Fruit fly (Drosophila melanogaster) whole organism, embryonic: ENCODE data around the gene Stat92E.

ENCODE experiments used
- CG10979 ChIP-seq: fragments of 200-800 bp; sonication (Bioruptor generic); optimal IDR thresholded peaks from 2 replicates; lab custom pipeline; 2018; ENCODE audit warnings: missing biosample characterization, mild to moderate bottlenecking, missing genetic modification characterization, moderate library complexity
- CG11398 ChIP-seq: fragments of 200-800 bp; sonication (Bioruptor generic); optimal IDR thresholded peaks from 2 replicates; lab custom pipeline; 2016; ENCODE audit warnings: missing biosample characterization, missing genetic modification characterization
- CG11504 ChIP-seq: fragments of 200-800 bp; sonication (Bioruptor generic); optimal IDR thresholded peaks from 3 replicates; lab custom pipeline; 2019; ENCODE audit warnings: missing biosample characterization, mild to moderate bottlenecking, missing genetic modification characterization, moderate library complexity
- CG12769 ChIP-seq: fragments of 200-800 bp; sonication (Bioruptor generic); optimal IDR thresholded peaks from 2 replicates; lab custom pipeline; 2019; ENCODE audit warnings: missing biosample characterization, mild to moderate bottlenecking, missing genetic modification characterization, moderate library complexity
- CG13624 ChIP-seq: fragments of 200-800 bp; sonication (Bioruptor generic); optimal IDR thresholded peaks from 2 replicates; lab custom pipeline; 2016; ENCODE audit warnings: missing biosample characterization, missing genetic modification characterization
- CG1647 ChIP-seq: fragments of 200-800 bp; sonication (Bioruptor generic); optimal IDR thresholded peaks from 3 replicates; lab custom pipeline; 2016; ENCODE audit warnings: missing biosample characterization, missing genetic modification characterization
- CG1792 ChIP-seq: fragments of 200-800 bp; sonication (Bioruptor generic); optimal IDR thresholded peaks from 2 replicates; lab custom pipeline; 2016; ENCODE audit warnings: missing biosample characterization, missing genetic modification characterization
- CG18764 ChIP-seq: fragments of 200-800 bp; sonication (Bioruptor generic); optimal IDR thresholded peaks from 3 replicates; lab custom pipeline; 2016; ENCODE audit warnings: missing biosample characterization, missing genetic modification characterization
- CG2889 ChIP-seq: fragments of 200-800 bp; sonication (Bioruptor generic); IDR thresholded peaks from 3 replicates; pipeline ENCODE4 v1.3.6; 2022; ENCODE audit warnings: missing biosample characterization, missing genetic modification characterization
- CG30020 ChIP-seq: fragments of 200-800 bp; optimal IDR thresholded peaks from 2 replicates; lab custom pipeline; 2019; ENCODE audit warnings: missing biosample characterization, mild to moderate bottlenecking, missing genetic modification characterization, moderate library complexity
- CG42726 ChIP-seq: fragments of 200-800 bp; sonication (Bioruptor generic); IDR thresholded peaks from 2 replicates; pipeline ENCODE4 v1.3.6; 2022; ENCODE audit warnings: missing biosample characterization, missing genetic modification characterization; ENCODE audit not compliant: partially characterized antibody
- CG43689 ChIP-seq: fragments of 200-800 bp; sonication (Bioruptor generic); IDR thresholded peaks from 2 replicates; pipeline ENCODE4 v1.3.6; 2022; ENCODE audit warnings: missing biosample characterization, missing genetic modification characterization
- CG6813 ChIP-seq: fragments of 200-800 bp; sonication (Bioruptor generic); optimal IDR thresholded peaks from 2 replicates; lab custom pipeline; 2017; ENCODE audit warnings: missing biosample characterization, missing genetic modification characterization, mild to moderate bottlenecking, moderate library complexity, missing genetic modification reagents
- Chrac-16 ChIP-seq: fragments of 200-800 bp; sonication (Bioruptor generic); optimal IDR thresholded peaks from 3 replicates; lab custom pipeline; 2016; ENCODE audit warnings: missing biosample characterization, missing genetic modification characterization
- Dad ChIP-seq: fragments of 200-800 bp; sonication (Bioruptor generic); optimal IDR thresholded peaks from 3 replicates; lab custom pipeline; 2016; ENCODE audit warnings: missing biosample characterization, missing genetic modification characterization
- Dfd ChIP-seq, 2 experiments: fragments of >200 bp; optimal IDR thresholded peaks; 2 replicates each; lab custom pipeline; 2017; ENCODE audit warnings: missing biosample characterization in 2 of 2, missing genetic modification characterization in 2 of 2
- Dp ChIP-seq: fragments of 200-800 bp; sonication (Bioruptor generic); optimal IDR thresholded peaks from 2 replicates; lab custom pipeline; 2018; ENCODE audit warnings: missing biosample characterization, mild to moderate bottlenecking, missing genetic modification characterization, moderate library complexity
- Fer1 ChIP-seq: fragments of 200-800 bp; sonication (Bioruptor generic); optimal IDR thresholded peaks from 2 replicates; lab custom pipeline; 2017; ENCODE audit warnings: missing biosample characterization, mild to moderate bottlenecking, missing genetic modification characterization
- Fer2 ChIP-seq: fragments of 200-800 bp; sonication (Bioruptor generic); optimal IDR thresholded peaks from 2 replicates; lab custom pipeline; 2018; ENCODE audit warnings: missing biosample characterization, mild to moderate bottlenecking, missing genetic modification characterization, moderate library complexity
- HLH4C ChIP-seq: fragments of 200-800 bp; sonication (Bioruptor generic); IDR thresholded peaks from 3 replicates; pipeline ENCODE4 v1.3.6; 2022; ENCODE audit warnings: missing biosample characterization, missing genetic modification characterization; ENCODE audit not compliant: partially characterized antibody
- Hmx ChIP-seq: fragments of 200-800 bp; sonication (Bioruptor generic); optimal IDR thresholded peaks from 2 replicates; lab custom pipeline; 2016; ENCODE audit warnings: missing biosample characterization, missing genetic modification characterization
- Jarid2 ChIP-seq: fragments of 200-800 bp; sonication (Bioruptor generic); optimal IDR thresholded peaks from 3 replicates; lab custom pipeline; 2017; ENCODE audit warnings: mild to moderate bottlenecking, missing biosample characterization, missing genetic modification reagents, missing genetic modification characterization
- NK7.1 ChIP-seq: fragments of 200-800 bp; sonication (Bioruptor generic); optimal IDR thresholded peaks from 3 replicates; lab custom pipeline; 2016; ENCODE audit warnings: missing biosample characterization, missing genetic modification characterization
- Nf-YB ChIP-seq: fragments of 200-800 bp; sonication (Bioruptor generic); optimal IDR thresholded peaks from 3 replicates; lab custom pipeline; 2019; ENCODE audit warnings: missing biosample characterization, mild to moderate bottlenecking, missing genetic modification characterization, moderate library complexity
- Nf-YC ChIP-seq: fragments of 200-800 bp; optimal IDR thresholded peaks from 3 replicates; lab custom pipeline; 2019; ENCODE audit warnings: missing biosample characterization, mild to moderate bottlenecking, missing genetic modification characterization, moderate library complexity
- Oaz ChIP-seq: fragments of 200-800 bp; sonication (Bioruptor generic); IDR thresholded peaks from 2 replicates; pipeline ENCODE4 v1.3.6; 2022; ENCODE audit warnings: missing biosample characterization, missing genetic modification characterization
- Ravus ChIP-seq: fragments of 200-800 bp; sonication (Bioruptor generic); IDR thresholded peaks from 2 replicates; pipeline ENCODE4 v1.3.6; 2022; ENCODE audit warnings: missing biosample characterization, missing genetic modification characterization
- Scr ChIP-seq: fragments of 200-800 bp; sonication (Bioruptor generic); IDR thresholded peaks from 2 replicates; pipeline ENCODE4 v1.3.6; 2022; ENCODE audit warnings: missing biosample characterization, missing genetic modification characterization; ENCODE audit not compliant: partially characterized antibody
- Sry-β ChIP-seq: fragments of 200-800 bp; sonication (Bioruptor generic); optimal IDR thresholded peaks from 2 replicates; lab custom pipeline; 2018; ENCODE audit warnings: missing biosample characterization, mild to moderate bottlenecking, missing genetic modification characterization, moderate library complexity
- bowl ChIP-seq: fragments of 200-800 bp; sonication (Bioruptor generic); IDR thresholded peaks from 2 replicates; pipeline ENCODE4 v1.3.6; 2022; ENCODE audit warnings: missing biosample characterization, missing genetic modification characterization
- corto ChIP-seq: fragments of 200-800 bp; sonication (Bioruptor generic); optimal IDR thresholded peaks from 2 replicates; lab custom pipeline; 2016; ENCODE audit warnings: missing biosample characterization, mild to moderate bottlenecking, missing genetic modification characterization, moderate library complexity
- crp ChIP-seq, 2 experiments: fragments of 200-800 bp; sonication (Bioruptor generic); optimal IDR thresholded peaks; 2 replicates in 1 of 2; 3 replicates in 1 of 2; lab custom pipeline; 2017; ENCODE audit warnings: missing biosample characterization in 2 of 2, missing genetic modification characterization in 2 of 2, mild to moderate bottlenecking in 1 of 2, moderate library complexity in 1 of 2
- eyg ChIP-seq: fragments of 200-800 bp; sonication (Bioruptor generic); optimal IDR thresholded peaks from 3 replicates; lab custom pipeline; 2016; ENCODE audit warnings: missing biosample characterization, missing genetic modification characterization
- grau ChIP-seq: fragments of 200-800 bp; optimal IDR thresholded peaks from 3 replicates; lab custom pipeline; 2019; ENCODE audit warnings: missing biosample characterization, mild to moderate bottlenecking, missing genetic modification characterization, moderate library complexity
- ken ChIP-seq: fragments of 200-800 bp; sonication (Bioruptor generic); IDR thresholded peaks from 3 replicates; pipeline ENCODE4 v1.3.6; 2022; ENCODE audit warnings: missing biosample characterization, missing genetic modification characterization
- lola ChIP-seq, 3 experiments: fragments of >200 bp in 2 of 3; fragments of 200-800 bp in 1 of 3; sonication (Bioruptor generic) in 1 of 3; optimal IDR thresholded peaks; 2 replicates each; lab custom pipeline; 2017 to 2019; ENCODE audit warnings: missing biosample characterization in 3 of 3, missing genetic modification characterization in 3 of 3, mild to moderate bottlenecking in 1 of 3, moderate library complexity in 1 of 3
- luna ChIP-seq: fragments of 200-800 bp; sonication (Bioruptor generic); optimal IDR thresholded peaks from 2 replicates; lab custom pipeline; 2016; ENCODE audit warnings: missing biosample characterization, missing genetic modification characterization
- maf-S ChIP-seq: fragments of 200-800 bp; sonication (Bioruptor generic); optimal IDR thresholded peaks from 2 replicates; lab custom pipeline; 2016; ENCODE audit warnings: missing biosample characterization, missing genetic modification characterization
- nerfin-1 ChIP-seq: fragments of 200-800 bp; sonication (Bioruptor generic); optimal IDR thresholded peaks from 3 replicates; lab custom pipeline; 2019; ENCODE audit warnings: missing biosample characterization, mild to moderate bottlenecking, missing genetic modification characterization, moderate library complexity
- run ChIP-seq: fragments of 200-800 bp; sonication (Bioruptor generic); optimal IDR thresholded peaks from 3 replicates; lab custom pipeline; 2018; ENCODE audit warnings: missing biosample characterization, mild to moderate bottlenecking, missing genetic modification characterization
- sna ChIP-seq: fragments of 200-800 bp; sonication (Bioruptor generic); IDR thresholded peaks from 2 replicates; pipeline ENCODE4 v1.3.6; 2022; ENCODE audit warnings: missing biosample characterization, missing genetic modification characterization; ENCODE audit not compliant: partially characterized antibody
- sqz ChIP-seq: fragments of 200-800 bp; sonication (Bioruptor generic); optimal IDR thresholded peaks from 3 replicates; lab custom pipeline; 2018; ENCODE audit warnings: missing biosample characterization, mild to moderate bottlenecking, missing genetic modification characterization
- trh ChIP-seq: fragments of 200-800 bp; sonication (Bioruptor generic); optimal IDR thresholded peaks from 2 replicates; lab custom pipeline; 2016; ENCODE audit warnings: missing biosample characterization, missing genetic modification characterization
- unpg ChIP-seq: fragments of 200-800 bp; sonication (Bioruptor generic); optimal IDR thresholded peaks from 3 replicates; lab custom pipeline; 2018; ENCODE audit warnings: missing biosample characterization, mild to moderate bottlenecking, missing genetic modification characterization, moderate library complexity
- wdn ChIP-seq: fragments of 200-800 bp; sonication (Bioruptor generic); IDR thresholded peaks from 2 replicates; pipeline ENCODE4 v1.3.6; 2022; ENCODE audit warnings: missing biosample characterization, missing genetic modification characterization
- wor ChIP-seq: fragments of 200-800 bp; sonication (Bioruptor generic); IDR thresholded peaks from 2 replicates; pipeline ENCODE4 v1.3.6; 2022; ENCODE audit warnings: missing biosample characterization, missing genetic modification characterization
- z ChIP-seq: fragments of 200-800 bp; sonication (Bioruptor generic); IDR thresholded peaks from 3 replicates; pipeline ENCODE4 v1.3.6; 2022; ENCODE audit warnings: missing biosample characterization, missing genetic modification characterization
- zen2 ChIP-seq: fragments of 200-800 bp; sonication (Bioruptor generic); IDR thresholded peaks from 3 replicates; pipeline ENCODE4 v1.3.6; 2022; ENCODE audit warnings: missing biosample characterization, missing genetic modification characterization; ENCODE audit not compliant: partially characterized antibody

The Stat92E gene

dm6 chr3R:20542283-20543144, 9.6 kb downstream of the Stat92E start (continued):
- TF ChIP-seq CG10979 (tag; lab: Kevin White, UChicago) (peak; percentile 35), bowl (GFP tag; lab: Robert Waterston, UW) (no peak), maf-S (GFP tag; lab: Kevin White, UChicago) (peak; percentile 15), Scr (GFP tag; lab: Robert Waterston, UW) (no peak), crp (GFP tag; optimal IDR thresholded peaks at IDR 0.05; lab: Kevin White, UChicago) (no peak), zen2 (GFP tag; lab: Robert Waterston, UW) (no peak), CG43689 (GFP tag; lab: Robert Waterston, UW) (no peak), sna (GFP tag; lab: Robert Waterston, UW) (no peak), lola (GFP tag; optimal IDR thresholded peaks at IDR 0.05; lab: Kevin White, UChicago) (peak in 1 of 3 experiments; percentile 58), Chrac-16 (GFP tag; lab: Kevin White, UChicago) (no peak), trh (GFP tag; lab: Kevin White, UChicago) (no peak), eyg (GFP tag; lab: Kevin White, UChicago) (no peak), sqz (no peak), CG1647 (no peak), CG30020 (tag; lab: Kevin White, UChicago) (no peak), z (GFP tag; lab: Robert Waterston, UW) (peak; percentile 52; the same call in 1 of the 3 replicates), Dp (GFP tag; lab: Kevin White, UChicago) (no peak), Sry-β (GFP tag; lab: Kevin White, UChicago) (no peak), CG12769 (tag; lab: Kevin White, UChicago) (peak; percentile 9), CG6813 (peak; percentile 77), NK7.1 (GFP tag; lab: Kevin White, UChicago) (no peak), Jarid2 (no peak), Hmx (no peak), Dad (no peak), run (no peak), Nf-YB (GFP tag; lab: Kevin White, UChicago) (peak; percentile 33), CG13624 (GFP tag; lab: Kevin White, UChicago) (no peak), Dfd (GFP tag; optimal IDR thresholded peaks at IDR 0.05; lab: Kevin White, UChicago) (no peak), CG1792 (no peak), grau (tag; lab: Kevin White, UChicago) (peak; percentile 3), Oaz (GFP tag; lab: Robert Waterston, UW) (no peak), CG11398 (GFP tag; lab: Kevin White, UChicago) (peak; percentile 48), ken (GFP tag; lab: Robert Waterston, UW) (no peak), HLH4C (GFP tag; lab: Robert Waterston, UW) (no peak), CG2889 (GFP tag; lab: Robert Waterston, UW) (no peak), wdn (GFP tag; lab: Robert Waterston, UW) (no peak), corto (no peak), wor (GFP tag; lab: Robert Waterston, UW) (no peak), unpg (no peak), CG42726 (GFP tag; lab: Robert Waterston, UW) (no peak), CG18764 (no peak), Nf-YC (tag; lab: Kevin White, UChicago) (no peak), Fer2 (tag; lab: Kevin White, UChicago) (peak; percentile 18), nerfin-1 (tag; lab: Kevin White, UChicago) (no peak), Ravus (GFP tag; lab: Robert Waterston, UW) (no peak), luna (no peak), CG11504 (tag; lab: Kevin White, UChicago) (no peak), Fer1 (GFP tag; lab: Kevin White, UChicago) (peak; percentile 4)
